Worm (Caenorhabditis elegans) whole organism, L4 larva: Measurements from ENCODE around the gene B0024.13.

Source experiments
- D1046.2 ChIP-seq: fragments of 200-800 bp; sonication (Bioruptor generic); IDR thresholded peaks from 2 replicates; pipeline ENCODE4 v1.3.6; 2022; ENCODE audit warnings: missing genetic modification characterization, missing compliant biosample characterization
- F10B5.3 ChIP-seq: sonication (generic microtip); optimal IDR thresholded peaks from 2 replicates; lab custom pipeline; 2016; ENCODE audit warnings: mild to moderate bottlenecking, missing genetic modification characterization, missing compliant biosample characterization
- F26F4.8 ChIP-seq: fragments of 200-800 bp; sonication (Bioruptor generic); conservative IDR thresholded peaks from 2 replicates; pipeline ENCODE4 v1.3.6; 2022; ENCODE audit warnings: missing genetic modification characterization, missing compliant biosample characterization
- F44E2.7 ChIP-seq: fragments of 200-800 bp; sonication (Bioruptor generic); IDR thresholded peaks from 2 replicates; pipeline ENCODE4 v2.1.2; 2022; ENCODE audit warnings: missing genetic modification characterization, missing compliant biosample characterization
- F49E8.2 ChIP-seq: sonication (generic microtip); optimal IDR thresholded peaks from 2 replicates; lab custom pipeline; 2016; ENCODE audit warnings: missing compliant biosample characterization, mild to moderate bottlenecking, missing genetic modification characterization, borderline replicate concordance
- T20F7.1 ChIP-seq: fragments of 200-800 bp; sonication (Bioruptor generic); optimal IDR thresholded peaks from 2 replicates; lab custom pipeline; 2018; ENCODE audit warnings: mild to moderate bottlenecking, missing genetic modification characterization, missing compliant biosample characterization
- Y75B8A.6 ChIP-seq: fragments of 200-800 bp; sonication (Bioruptor generic); IDR thresholded peaks from 2 replicates; pipeline ENCODE4 v1.3.6; 2022; ENCODE audit warnings: missing genetic modification reagents, missing genetic modification characterization, missing compliant biosample characterization
- ZK337.2 ChIP-seq: fragments of 200-800 bp; sonication (Bioruptor generic); IDR thresholded peaks from 2 replicates; pipeline ENCODE4 v1.3.6; 2022; ENCODE audit warnings: missing genetic modification reagents, missing genetic modification characterization, missing compliant biosample characterization
- ZK546.5 ChIP-seq, 2 experiments: sonication (generic microtip); optimal IDR thresholded peaks; 2 replicates each; lab custom pipeline; 2017; ENCODE audit warnings: missing biosample characterization in 2 of 2, missing genetic modification characterization in 2 of 2
- aha-1 ChIP-seq: fragments of 150-350 bp; peaks from one replicate; lab custom pipeline; 2014; ENCODE audit warnings: missing biosample characterization, missing genetic modification characterization
- aly-2 ChIP-seq: sonication (generic microtip); optimal IDR thresholded peaks from 2 replicates; lab custom pipeline; 2018; ENCODE audit warnings: missing biosample characterization, missing genetic modification characterization
- arid-1 ChIP-seq: fragments of 200-800 bp; sonication (Bioruptor generic); conservative IDR thresholded peaks from 2 replicates; pipeline ENCODE4 v1.3.6; 2022; ENCODE audit warnings: missing genetic modification reagents, missing genetic modification characterization, missing compliant biosample characterization
- ceh-28 ChIP-seq: fragments of 150-350 bp; optimal IDR thresholded peaks from 2 replicates; lab custom pipeline; 2014; ENCODE audit warnings: missing biosample characterization, missing genetic modification reagents, missing genetic modification characterization
- ceh-32 ChIP-seq: sonication (generic microtip); optimal IDR thresholded peaks from 2 replicates; lab custom pipeline; 2016; ENCODE audit warnings: mild to moderate bottlenecking, missing genetic modification characterization, missing compliant biosample characterization; ENCODE audit not compliant: poor library complexity
- ceh-44 ChIP-seq: fragments of 200-800 bp; sonication (Bioruptor generic); IDR thresholded peaks from 2 replicates; pipeline ENCODE4 v1.3.6; 2022; ENCODE audit warnings: missing genetic modification reagents, missing genetic modification characterization, missing compliant biosample characterization
- ceh-82 ChIP-seq: sonication (generic microtip); optimal IDR thresholded peaks from 2 replicates; lab custom pipeline; 2017; ENCODE audit warnings: missing biosample characterization, missing genetic modification characterization
- cey-2 ChIP-seq: sonication (generic microtip); optimal IDR thresholded peaks from 3 replicates; lab custom pipeline; 2017; ENCODE audit warnings: missing genetic modification characterization, mild to moderate bottlenecking, missing compliant biosample characterization, antibody characterized with exemption, borderline replicate concordance; ENCODE audit not compliant: insufficient read depth
- daf-16 ChIP-seq, 3 experiments: sonication (generic microtip); optimal IDR thresholded peaks; 2 replicates each; lab custom pipeline; 2016 to 2017; ENCODE audit warnings: missing genetic modification characterization in 3 of 3, missing genetic modification reagents in 3 of 3, mild to moderate bottlenecking in 2 of 3, missing compliant biosample characterization in 2 of 3, missing biosample characterization in 1 of 3, moderate library complexity in 1 of 3
- daf-19 ChIP-seq: fragments of 200-800 bp; sonication (Bioruptor generic); conservative IDR thresholded peaks from 2 replicates; pipeline ENCODE4 v1.3.6; 2022; ENCODE audit warnings: missing genetic modification characterization, missing compliant biosample characterization
- dmd-8 ChIP-seq: fragments of 200-800 bp; sonication (Bioruptor generic); IDR thresholded peaks from 2 replicates; pipeline ENCODE4 v1.3.6; 2022; ENCODE audit warnings: missing genetic modification characterization, missing compliant biosample characterization
- dmd-9 ChIP-seq: fragments of 200-800 bp; sonication (Bioruptor generic); IDR thresholded peaks from 2 replicates; pipeline ENCODE4 v1.3.6; 2022; ENCODE audit warnings: missing genetic modification reagents, missing genetic modification characterization, missing compliant biosample characterization
- dpl-1 ChIP-seq: fragments of 150-350 bp; optimal IDR thresholded peaks from 2 replicates; lab custom pipeline; 2014; ENCODE audit warnings: missing biosample characterization, missing genetic modification reagents, missing genetic modification characterization
- dve-1 ChIP-seq: sonication (generic microtip); optimal IDR thresholded peaks from 2 replicates; lab custom pipeline; 2017; ENCODE audit warnings: antibody characterized with exemption, mild to moderate bottlenecking, missing genetic modification characterization, missing compliant biosample characterization; ENCODE audit not compliant: insufficient read depth
- egl-43 ChIP-seq: fragments of 200-800 bp; sonication (Bioruptor generic); IDR thresholded peaks from 2 replicates; pipeline ENCODE4 v1.3.6; 2022; ENCODE audit warnings: missing genetic modification reagents, missing genetic modification characterization, missing compliant biosample characterization
- fkh-10 ChIP-seq: fragments of 150-350 bp; optimal IDR thresholded peaks from 2 replicates; lab custom pipeline; 2014; ENCODE audit warnings: missing biosample characterization, missing genetic modification reagents, missing genetic modification characterization
- gei-8 ChIP-seq: fragments of 200-800 bp; sonication (Bioruptor generic); optimal IDR thresholded peaks from 2 replicates; lab custom pipeline; 2018; ENCODE audit warnings: mild to moderate bottlenecking, missing genetic modification characterization, missing compliant biosample characterization
- hlh-11 ChIP-seq: fragments of 200-800 bp; sonication (Bioruptor generic); optimal IDR thresholded peaks from 2 replicates; lab custom pipeline; 2018; ENCODE audit warnings: mild to moderate bottlenecking, missing genetic modification characterization, missing compliant biosample characterization
- hlh-30 ChIP-seq: sonication (generic microtip); optimal IDR thresholded peaks from 2 replicates; lab custom pipeline; 2017; ENCODE audit warnings: antibody characterized with exemption, mild to moderate bottlenecking, missing genetic modification characterization, missing compliant biosample characterization; ENCODE audit not compliant: insufficient read depth
- lin-13 ChIP-seq: fragments of 150-350 bp; optimal IDR thresholded peaks from 2 replicates; lab custom pipeline; 2014; ENCODE audit warnings: missing biosample characterization, missing genetic modification reagents, missing genetic modification characterization
- lir-3 ChIP-seq: sonication (generic microtip); optimal IDR thresholded peaks from 2 replicates; lab custom pipeline; 2016; ENCODE audit warnings: mild to moderate bottlenecking, missing genetic modification characterization, missing compliant biosample characterization
- lsy-2 ChIP-seq, 2 experiments: fragments of 150-350 bp in 1 of 2; sonication (generic microtip) in 1 of 2; optimal IDR thresholded peaks; 2 replicates each; lab custom pipeline; 2014 to 2017; ENCODE audit warnings: missing biosample characterization in 2 of 2, missing genetic modification characterization in 2 of 2
- madf-5 ChIP-seq, 2 experiments: fragments of 200-800 bp; sonication (Bioruptor generic); IDR thresholded peaks; 2 replicates each; pipeline ENCODE4 v1.3.6; 2022; ENCODE audit warnings: missing compliant biosample characterization in 2 of 2, missing genetic modification characterization in 2 of 2
- mes-2 ChIP-seq: sonication (generic microtip); optimal IDR thresholded peaks from 2 replicates; lab custom pipeline; 2016; ENCODE audit warnings: missing genotype, mild to moderate bottlenecking, missing genetic modification characterization, missing compliant biosample characterization; ENCODE audit not compliant: poor library complexity, severe bottlenecking
- mxl-2 ChIP-seq: fragments of 200-800 bp; sonication (Bioruptor generic); conservative IDR thresholded peaks from 2 replicates; pipeline ENCODE4 v1.3.6; 2022; ENCODE audit warnings: missing genetic modification reagents, missing genetic modification characterization, missing compliant biosample characterization
- mxl-3 ChIP-seq: fragments of 200-800 bp; sonication (Bioruptor generic); optimal IDR thresholded peaks from 2 replicates; lab custom pipeline; 2018; ENCODE audit warnings: mild to moderate bottlenecking, missing genetic modification characterization, missing compliant biosample characterization
- nhr-25 ChIP-seq: sonication (generic microtip); optimal IDR thresholded peaks from 2 replicates; lab custom pipeline; 2017; ENCODE audit warnings: missing genetic modification characterization, mild to moderate bottlenecking, missing compliant biosample characterization, antibody characterized with exemption, moderate library complexity, borderline replicate concordance; ENCODE audit not compliant: insufficient read depth
- nhr-41 ChIP-seq: fragments of 200-800 bp; sonication (Bioruptor generic); IDR thresholded peaks from 2 replicates; pipeline ENCODE4 v1.3.6; 2022; ENCODE audit warnings: missing genetic modification reagents, missing genetic modification characterization, missing compliant biosample characterization
- nhr-48 ChIP-seq: sonication (generic microtip); optimal IDR thresholded peaks from 2 replicates; lab custom pipeline; 2016; ENCODE audit warnings: mild to moderate bottlenecking, missing genetic modification characterization, missing compliant biosample characterization
- nhr-76 ChIP-seq: fragments of 150-350 bp; optimal IDR thresholded peaks from 2 replicates; lab custom pipeline; 2014; ENCODE audit warnings: missing biosample characterization, missing genetic modification characterization
- pqm-1 ChIP-seq: sonication (generic microtip); optimal IDR thresholded peaks from 2 replicates; lab custom pipeline; 2017; ENCODE audit warnings: missing biosample characterization, missing genetic modification characterization
- rbr-2 ChIP-seq: sonication (generic microtip); optimal IDR thresholded peaks from 2 replicates; lab custom pipeline; 2016; ENCODE audit warnings: missing genotype, missing genetic modification characterization, missing compliant biosample characterization
- sdz-12 ChIP-seq: fragments of 200-800 bp; sonication (Bioruptor generic); optimal IDR thresholded peaks from 2 replicates; lab custom pipeline; 2018; ENCODE audit warnings: mild to moderate bottlenecking, missing genetic modification characterization, missing compliant biosample characterization
- spr-3 ChIP-seq: fragments of 200-800 bp; sonication (Bioruptor generic); optimal IDR thresholded peaks from 2 replicates; lab custom pipeline; 2018; ENCODE audit warnings: mild to moderate bottlenecking, missing genetic modification characterization, missing compliant biosample characterization
- tag-97 ChIP-seq: fragments of 200-800 bp; sonication (Bioruptor generic); IDR thresholded peaks from 2 replicates; pipeline ENCODE4 v1.3.6; 2022; ENCODE audit warnings: missing genetic modification characterization, missing compliant biosample characterization
- unc-39 ChIP-seq: sonication (generic microtip); optimal IDR thresholded peaks from 2 replicates; lab custom pipeline; 2017; ENCODE audit warnings: missing biosample characterization, missing genetic modification characterization
- zag-1 ChIP-seq: fragments of 150-350 bp; optimal IDR thresholded peaks from 2 replicates; lab custom pipeline; 2014; ENCODE audit warnings: missing biosample characterization, missing genetic modification characterization
- zfp-2 ChIP-seq: sonication (generic microtip); optimal IDR thresholded peaks from 2 replicates; lab custom pipeline; 2016; ENCODE audit warnings: mild to moderate bottlenecking, missing genetic modification characterization, missing compliant biosample characterization
- zfp-3 ChIP-seq: fragments of 200-800 bp; sonication (Bioruptor generic); conservative IDR thresholded peaks from 2 replicates; pipeline ENCODE4 v1.3.6; 2022; ENCODE audit warnings: missing genetic modification reagents, missing genetic modification characterization, missing compliant biosample characterization
- zip-2 ChIP-seq: fragments of 150-350 bp; optimal IDR thresholded peaks from 2 replicates; lab custom pipeline; 2014; ENCODE audit warnings: missing biosample characterization, missing genetic modification characterization
- ztf-7 ChIP-seq: fragments of 150-350 bp; optimal IDR thresholded peaks from 2 replicates; lab custom pipeline; 2014; ENCODE audit warnings: missing biosample characterization, missing genetic modification characterization

Gene B0024.13

ce11 chrV:10361830-10362397 is 41.4 kb downstream of the B0024.13 start, which contains the start of gene cash-1 (continued):
- TF ChIP-seq zip-2 (no peak), egl-43 (GFP tag; lab: Robert Waterston, UW) (0 out of 2 replicates have a peak, but pooled peaks have one; percentile 21), unc-39 (tag; lab: Kevin White, UChicago) (no peak), cey-2 (tag; lab: Kevin White, UChicago) (no peak), dpl-1 (GFP tag; lab: Kevin White, UChicago) (peak; percentile 81), ceh-44 (GFP tag; lab: Robert Waterston, UW) (no peak), aha-1 (tag; lab: Kevin White, UChicago) (peak; percentile 97), hlh-30 (peak; percentile 93), ceh-82 (tag; lab: Kevin White, UChicago) (no peak), dve-1 (peak; percentile 80), zfp-2 (tag; lab: Kevin White, UChicago) (no peak), ZK546.5 (tag; optimal IDR thresholded peaks at IDR 0.05; lab: Kevin White, UChicago) (no peak), zfp-3 (GFP tag; lab: Robert Waterston, UW) (no peak), arid-1 (GFP tag; lab: Robert Waterston, UW) (0 out of 2 replicates have a peak, but pooled peaks have one; percentile 30), pqm-1 (tag; lab: Kevin White, UChicago) (peak; percentile 45), Y75B8A.6 (no peak), nhr-76 (tag; lab: Kevin White, UChicago) (no peak), lin-13 (GFP tag; lab: Kevin White, UChicago) (peak; percentile 66), ztf-7 (tag; lab: Kevin White, UChicago) (peak; percentile 13), nhr-41 (GFP tag; lab: Robert Waterston, UW) (no peak), mes-2 (peak; percentile 89), D1046.2 (GFP tag; lab: Robert Waterston, UW) (no peak), dmd-8 (GFP tag; lab: Robert Waterston, UW) (no peak), hlh-11 (peak; percentile 75), fkh-10 (GFP tag; lab: Kevin White, UChicago) (peak; percentile 6), lir-3 (tag; lab: Kevin White, UChicago) (no peak), dmd-9 (GFP tag; lab: Robert Waterston, UW) (no peak), zag-1 (tag; lab: Kevin White, UChicago) (no peak), T20F7.1 (peak; percentile 1), nhr-48 (no peak), F44E2.7 (no peak), aly-2 (tag; lab: Kevin White, UChicago) (no peak), gei-8 (GFP tag; lab: Kevin White, UChicago) (no peak), F10B5.3 (tag; lab: Kevin White, UChicago) (no peak), madf-5 (GFP tag; IDR thresholded peaks at IDR 0.05; lab: Robert Waterston, UW) (no peak), mxl-2 (GFP tag; lab: Robert Waterston, UW) (no peak), sdz-12 (GFP tag; lab: Kevin White, UChicago) (no peak), F26F4.8 (no peak), tag-97 (no peak), lsy-2 (tag; optimal IDR thresholded peaks at IDR 0.05; lab: Kevin White, UChicago) (peak in 1 of 2 experiments; percentile 72), ceh-28 (tag; lab: Kevin White, UChicago) (no peak), daf-19 (GFP tag; lab: Robert Waterston, UW) (no peak), rbr-2 (tag; lab: Kevin White, UChicago) (peak; percentile 46), mxl-3 (peak; percentile 83), ZK337.2 (GFP tag; lab: Robert Waterston, UW) (no peak), daf-16 (GFP tag; optimal IDR thresholded peaks at IDR 0.05; lab: Kevin White, UChicago) (no peak), daf-16 (tag; optimal IDR thresholded peaks at IDR 0.05; lab: Kevin White, UChicago) (peak; percentile 42), F49E8.2 (tag; lab: Kevin White, UChicago) (no peak), nhr-25 (tag; lab: Kevin White, UChicago) (peak; percentile 25), spr-3 (GFP tag; lab: Kevin White, UChicago) (no peak), ceh-32 (tag; lab: Kevin White, UChicago) (no peak)
